Fruit fly (Drosophila melanogaster): ENCODE data around the gene CG4842.
A peak's percentile ranks its signal among the peaks of the same experiment; 100 is the strongest.

CG4842 gene

dm6 chr3L:16385252-16385879 lies 17.2 kb downstream of the CG4842 start (continued):
- TF ChIP-seq CG18599 (GFP tag; optimal IDR thresholded peaks at IDR 0.05) (no peak), tin (GFP tag; optimal IDR thresholded peaks at IDR 0.05) (no peak), CG17612 (GFP tag; IDR thresholded peaks at IDR 0.05) (no peak), vvl (GFP tag; IDR thresholded peaks at IDR 0.05) (no peak), CG30403 (GFP tag; optimal IDR thresholded peaks at IDR 0.05) (no peak), cg (GFP tag; optimal IDR thresholded peaks at IDR 0.05) (peak; percentile 97), NfI (GFP tag; optimal IDR thresholded peaks at IDR 0.05) (no peak), HLH54F (GFP tag; optimal IDR thresholded peaks at IDR 0.05) (no peak), ind (GFP tag; optimal IDR thresholded peaks at IDR 0.05) (no peak), Xrp1 (GFP tag; IDR thresholded peaks at IDR 0.05) (no peak), CG10431 (GFP tag; optimal IDR thresholded peaks at IDR 0.05) (no peak), chif (GFP tag; optimal IDR thresholded peaks at IDR 0.05) (no peak), ERR (GFP tag; optimal IDR thresholded peaks at IDR 0.05) (no peak), sens (GFP tag) (peak; percentile 43), CG15011 (GFP tag; optimal IDR thresholded peaks at IDR 0.05) (no peak), slp2 (GFP tag; optimal IDR thresholded peaks at IDR 0.05) (no peak), CG7963 (GFP tag; IDR thresholded peaks at IDR 0.05; ENCODE audit: partially characterized antibody) (no peak), tgo (GFP tag; IDR thresholded peaks at IDR 0.05) (no peak), crp (GFP tag; optimal IDR thresholded peaks at IDR 0.05) (peak in 1 of 2 experiments; percentile 65), Sin3A (optimal IDR thresholded peaks at IDR 0.05) (peak; percentile 3), Abd-B (GFP tag; optimal IDR thresholded peaks at IDR 0.05) (no peak), CG2116 (GFP tag; optimal IDR thresholded peaks at IDR 0.05) (no peak), CG2889 (GFP tag; IDR thresholded peaks at IDR 0.05) (no peak), Drgx (GFP tag; IDR thresholded peaks at IDR 0.05) (peak; percentile 31; the same call in 1 of the 2 replicates), mirr (GFP tag; optimal IDR thresholded peaks at IDR 0.05) (peak; percentile 37), CG18764 (GFP tag; optimal IDR thresholded peaks at IDR 0.05) (no peak), D19B (GFP tag; optimal IDR thresholded peaks at IDR 0.05) (no peak), cwo (GFP tag; optimal IDR thresholded peaks at IDR 0.05) (peak; percentile 48), hth (optimal IDR thresholded peaks at IDR 0.05) (no peak), D19A (tag; optimal IDR thresholded peaks at IDR 0.05) (no peak), H2.0 (GFP tag; IDR thresholded peaks at IDR 0.05) (no peak), sna (GFP tag; IDR thresholded peaks at IDR 0.05; ENCODE audit: partially characterized antibody) (no peak), schlank (tag; optimal IDR thresholded peaks at IDR 0.05) (no peak), Myb (GFP tag; optimal IDR thresholded peaks at IDR 0.05) (no peak), CG2129 (GFP tag; IDR thresholded peaks at IDR 0.05; ENCODE audit: partially characterized antibody) (no peak), Trl (optimal IDR thresholded peaks at IDR 0.05) (peak in 1 of 2 experiments; percentile 2), Trl (GFP tag; optimal IDR thresholded peaks at IDR 0.05) (no peak), Nf-YB (GFP tag; optimal IDR thresholded peaks at IDR 0.05) (no peak), CrebB (tag; optimal IDR thresholded peaks at IDR 0.05) (peak; percentile 16), peb (GFP tag; IDR thresholded peaks at IDR 0.05) (no peak), nom (GFP tag; optimal IDR thresholded peaks at IDR 0.05) (peak; percentile 74), vfl (GFP tag; optimal IDR thresholded peaks at IDR 0.05) (no peak), ash1 (GFP tag; optimal IDR thresholded peaks at IDR 0.05) (no peak), CG7987 (GFP tag; optimal IDR thresholded peaks at IDR 0.05) (peak; percentile 67), CG34376 (GFP tag; optimal IDR thresholded peaks at IDR 0.05) (peak; percentile 26), Dip2 (GFP tag; IDR thresholded peaks at IDR 0.05) (no peak), prd (optimal IDR thresholded peaks at IDR 0.05) (no peak), prd (GFP tag; IDR thresholded peaks at IDR 0.05) (no peak), Hmx (GFP tag; optimal IDR thresholded peaks at IDR 0.05) (no peak), sug (tag; optimal IDR thresholded peaks at IDR 0.05) (peak; percentile 67), dmrt99B (tag; optimal IDR thresholded peaks at IDR 0.05) (no peak), MESR4 (GFP tag; optimal IDR thresholded peaks at IDR 0.05) (peak; percentile 63)

Measured in whole organism, embryonic.